Fruit fly (Drosophila melanogaster) whole organism, embryonic: Measurements from ENCODE around the gene CG32259.

Experiments
- Atf3 ChIP-seq: fragments of 200-800 bp; sonication (Bioruptor generic); optimal IDR thresholded peaks from 3 replicates; lab custom pipeline; 2016; ENCODE audit warnings: missing biosample characterization, missing genetic modification characterization
- B-H2 ChIP-seq: fragments of 200-800 bp; sonication (Bioruptor generic); optimal IDR thresholded peaks from 2 replicates; lab custom pipeline; 2018; ENCODE audit warnings: missing biosample characterization, mild to moderate bottlenecking, missing genetic modification characterization
- CG10267 ChIP-seq: fragments of 200-800 bp; sonication (Bioruptor generic); optimal IDR thresholded peaks from 2 replicates; lab custom pipeline; 2018; ENCODE audit warnings: missing biosample characterization, mild to moderate bottlenecking, missing genetic modification characterization, moderate library complexity
- CG10274 ChIP-seq: fragments of 200-800 bp; sonication (Bioruptor generic); optimal IDR thresholded peaks from 3 replicates; lab custom pipeline; 2017; ENCODE audit warnings: missing biosample characterization, mild to moderate bottlenecking, missing genetic modification characterization
- CG10959 ChIP-seq: fragments of 200-800 bp; sonication (Bioruptor generic); IDR thresholded peaks from 2 replicates; pipeline ENCODE4 v1.3.6; 2022; ENCODE audit warnings: missing biosample characterization, missing genetic modification characterization
- CG10979 ChIP-seq: fragments of 200-800 bp; sonication (Bioruptor generic); optimal IDR thresholded peaks from 2 replicates; lab custom pipeline; 2018; ENCODE audit warnings: missing biosample characterization, mild to moderate bottlenecking, missing genetic modification characterization, moderate library complexity
- CG14860 ChIP-seq: fragments of 200-800 bp; sonication (Bioruptor generic); IDR thresholded peaks from 3 replicates; pipeline ENCODE4 v1.3.6; 2022; ENCODE audit warnings: missing biosample characterization, missing genetic modification characterization; ENCODE audit not compliant: partially characterized antibody
- CG14965 ChIP-seq: fragments of 200-800 bp; sonication (Bioruptor generic); optimal IDR thresholded peaks from 2 replicates; lab custom pipeline; 2016; ENCODE audit warnings: missing biosample characterization, missing genetic modification characterization, borderline replicate concordance
- CG1529 ChIP-seq: fragments of 200-800 bp; sonication (Bioruptor generic); optimal IDR thresholded peaks from 3 replicates; lab custom pipeline; 2018; ENCODE audit warnings: missing biosample characterization, missing genetic modification characterization
- CG17568 ChIP-seq: fragments of 200-800 bp; sonication (Bioruptor generic); optimal IDR thresholded peaks from 2 replicates; lab custom pipeline; 2018; ENCODE audit warnings: missing biosample characterization, mild to moderate bottlenecking, missing genetic modification characterization, moderate library complexity
- CG18476 ChIP-seq: fragments of 200-800 bp; sonication (Bioruptor generic); optimal IDR thresholded peaks from 2 replicates; lab custom pipeline; 2016; ENCODE audit warnings: missing biosample characterization, mild to moderate bottlenecking, missing genetic modification characterization
- CG2199 ChIP-seq: fragments of 200-800 bp; sonication (Bioruptor generic); IDR thresholded peaks from 3 replicates; pipeline ENCODE4 v1.3.6; 2022; ENCODE audit warnings: missing biosample characterization, missing genetic modification characterization
- CG2678 ChIP-seq: fragments of 200-800 bp; sonication (Bioruptor generic); optimal IDR thresholded peaks from 3 replicates; lab custom pipeline; 2019; ENCODE audit warnings: missing biosample characterization, mild to moderate bottlenecking, missing genetic modification characterization, moderate library complexity
- CG2712 ChIP-seq: fragments of 200-800 bp; optimal IDR thresholded peaks from 3 replicates; lab custom pipeline; 2019; ENCODE audit warnings: missing biosample characterization, mild to moderate bottlenecking, missing genetic modification characterization, moderate library complexity
- CG31365 ChIP-seq: fragments of 200-800 bp; sonication (Bioruptor generic); optimal IDR thresholded peaks from 2 replicates; lab custom pipeline; 2018; ENCODE audit warnings: missing biosample characterization, mild to moderate bottlenecking, missing genetic modification characterization
- CG31388 ChIP-seq: fragments of 200-800 bp; sonication (Bioruptor generic); optimal IDR thresholded peaks from 2 replicates; lab custom pipeline; 2016; ENCODE audit warnings: missing biosample characterization, missing genetic modification characterization
- CG34422 ChIP-seq: fragments of 200-800 bp; sonication (Bioruptor generic); IDR thresholded peaks from 3 replicates; pipeline ENCODE4 v1.3.6; 2022; ENCODE audit warnings: missing biosample characterization, missing genetic modification characterization
- CG4424 ChIP-seq: fragments of 200-800 bp; sonication (Bioruptor generic); optimal IDR thresholded peaks from 3 replicates; lab custom pipeline; 2016; ENCODE audit warnings: missing biosample characterization, missing genetic modification characterization
- CG4730 ChIP-seq: fragments of 200-800 bp; sonication (Bioruptor generic); IDR thresholded peaks from 2 replicates; pipeline ENCODE4 v1.3.6; 2022; ENCODE audit warnings: missing biosample characterization, missing genetic modification characterization
- CG6689 ChIP-seq: fragments of 200-800 bp; sonication (Bioruptor generic); IDR thresholded peaks from 2 replicates; pipeline ENCODE4 v1.3.6; 2022; ENCODE audit warnings: missing biosample characterization, missing genetic modification characterization
- CG6791 ChIP-seq: fragments of 200-800 bp; sonication (Bioruptor generic); IDR thresholded peaks from 3 replicates; pipeline ENCODE4 v1.3.6; 2022; ENCODE audit warnings: missing biosample characterization, missing genetic modification characterization; ENCODE audit not compliant: partially characterized antibody
- CG9727 ChIP-seq: fragments of 200-800 bp; sonication (Bioruptor generic); optimal IDR thresholded peaks from 3 replicates; lab custom pipeline; 2017; ENCODE audit warnings: missing biosample characterization, mild to moderate bottlenecking, missing genetic modification characterization
- CG9932 ChIP-seq: fragments of 200-800 bp; sonication (Bioruptor generic); IDR thresholded peaks from 2 replicates; pipeline ENCODE4 v1.3.6; 2022; ENCODE audit warnings: missing biosample characterization, missing genetic modification characterization
- CHES-1-like ChIP-seq: fragments of 200-800 bp; sonication (Bioruptor generic); optimal IDR thresholded peaks from 2 replicates; lab custom pipeline; 2016; ENCODE audit warnings: missing biosample characterization, missing genetic modification characterization
- Chrac-16 ChIP-seq: fragments of 200-800 bp; sonication (Bioruptor generic); optimal IDR thresholded peaks from 3 replicates; lab custom pipeline; 2016; ENCODE audit warnings: missing biosample characterization, missing genetic modification characterization
- D19B ChIP-seq: fragments of 200-800 bp; sonication (Bioruptor generic); optimal IDR thresholded peaks from 2 replicates; lab custom pipeline; 2017; ENCODE audit warnings: missing biosample characterization, mild to moderate bottlenecking, missing genetic modification characterization
- Dip2 ChIP-seq: fragments of 200-800 bp; sonication (Bioruptor generic); IDR thresholded peaks from 2 replicates; pipeline ENCODE4 v1.3.6; 2022; ENCODE audit warnings: missing biosample characterization, missing genetic modification characterization
- Dip3 ChIP-seq: fragments of 200-800 bp; sonication (Bioruptor generic); optimal IDR thresholded peaks from 3 replicates; lab custom pipeline; 2016; ENCODE audit warnings: missing biosample characterization, missing genetic modification characterization
- Gsc ChIP-seq: fragments of 200-800 bp; sonication (Bioruptor generic); IDR thresholded peaks from 2 replicates; pipeline ENCODE4 v1.3.6; 2022; ENCODE audit warnings: missing biosample characterization, missing genetic modification characterization
- HLH54F ChIP-seq: fragments of 200-800 bp; sonication (Bioruptor generic); optimal IDR thresholded peaks from 3 replicates; lab custom pipeline; 2016; ENCODE audit warnings: missing biosample characterization, missing genetic modification characterization
- Lhr ChIP-seq: fragments of 200-800 bp; sonication (Bioruptor generic); optimal IDR thresholded peaks from 3 replicates; lab custom pipeline; 2017; ENCODE audit warnings: mild to moderate bottlenecking, missing biosample characterization, missing genetic modification reagents, missing genetic modification characterization
- Lim3 ChIP-seq: fragments of 200-800 bp; sonication (Bioruptor generic); IDR thresholded peaks from 2 replicates; pipeline ENCODE4 v1.3.6; 2022; ENCODE audit warnings: missing biosample characterization, missing genetic modification characterization
- Ptx1 ChIP-seq: fragments of 200-800 bp; sonication (Bioruptor generic); IDR thresholded peaks from 2 replicates; pipeline ENCODE4 v1.3.6; 2022; ENCODE audit warnings: missing biosample characterization, missing genetic modification characterization
- Stat92E ChIP-seq, 3 experiments: fragments of >200 bp in 2 of 3; fragments of 200-800 bp in 1 of 3; sonication (Bioruptor generic) in 1 of 3; optimal IDR thresholded peaks; 2 replicates each; lab custom pipeline; 2017 to 2019; ENCODE audit warnings: missing biosample characterization in 3 of 3, missing genetic modification characterization in 3 of 3, mild to moderate bottlenecking in 1 of 3, moderate library complexity in 1 of 3
- TFAM ChIP-seq: fragments of 200-800 bp; sonication (Bioruptor generic); optimal IDR thresholded peaks from 2 replicates; lab custom pipeline; 2017; ENCODE audit warnings: missing biosample characterization, missing genetic modification characterization, inconsistent platforms
- ash1 ChIP-seq: fragments of 200-800 bp; sonication (Bioruptor generic); optimal IDR thresholded peaks from 2 replicates; lab custom pipeline; 2018; ENCODE audit warnings: missing biosample characterization, mild to moderate bottlenecking, missing genetic modification characterization
- fd102C ChIP-seq: fragments of 200-800 bp; sonication (Bioruptor generic); optimal IDR thresholded peaks from 2 replicates; lab custom pipeline; 2018; ENCODE audit warnings: missing biosample characterization, mild to moderate bottlenecking, missing genetic modification characterization, moderate library complexity
- ftz-f1 ChIP-seq: fragments of 200-800 bp; sonication (Bioruptor generic); optimal IDR thresholded peaks from 2 replicates; lab custom pipeline; 2016; ENCODE audit warnings: missing biosample characterization, missing genetic modification characterization
- grau ChIP-seq: fragments of 200-800 bp; optimal IDR thresholded peaks from 3 replicates; lab custom pipeline; 2019; ENCODE audit warnings: missing biosample characterization, mild to moderate bottlenecking, missing genetic modification characterization, moderate library complexity
- jigr1 ChIP-seq: fragments of 200-800 bp; sonication (Bioruptor generic); IDR thresholded peaks from 3 replicates; pipeline ENCODE4 v1.3.6; 2022; ENCODE audit warnings: missing biosample characterization, missing genetic modification characterization
- kah ChIP-seq: fragments of 200-800 bp; sonication (Bioruptor generic); optimal IDR thresholded peaks from 2 replicates; lab custom pipeline; 2018; ENCODE audit warnings: missing biosample characterization, mild to moderate bottlenecking, missing genetic modification characterization
- lab ChIP-seq: fragments of 200-800 bp; sonication (Bioruptor generic); optimal IDR thresholded peaks from 3 replicates; lab custom pipeline; 2017; ENCODE audit warnings: missing biosample characterization, missing genetic modification characterization, mild to moderate bottlenecking, moderate library complexity, missing genetic modification reagents
- mam ChIP-seq: fragments of 200-800 bp; sonication (Bioruptor generic); optimal IDR thresholded peaks from 3 replicates; lab custom pipeline; 2016; ENCODE audit warnings: missing biosample characterization, missing genetic modification characterization
- prd ChIP-seq, 3 experiments: fragments of >200 bp in 2 of 3; fragments of 200-800 bp in 1 of 3; sonication (Bioruptor generic) in 1 of 3; optimal IDR thresholded peaks in 2 of 3; IDR thresholded peaks in 1 of 3; 2 replicates in 2 of 3; 3 replicates in 1 of 3; pipeline versions ENCODE4 v1.3.6 to Lab custom; 2017 to 2022; ENCODE audit warnings: missing biosample characterization in 1 of 3, missing genetic modification characterization in 1 of 3
- slou ChIP-seq: fragments of 200-800 bp; sonication (Bioruptor generic); optimal IDR thresholded peaks from 3 replicates; lab custom pipeline; 2016; ENCODE audit warnings: missing biosample characterization, missing genetic modification characterization
- tll ChIP-seq, 2 experiments: fragments of 200-800 bp in 1 of 2; fragments of >200 bp in 1 of 2; sonication (Bioruptor generic) in 1 of 2; optimal IDR thresholded peaks; 2 replicates each; lab custom pipeline; 2017 to 2019; ENCODE audit warnings: missing biosample characterization in 2 of 2, missing genetic modification characterization in 2 of 2, mild to moderate bottlenecking in 1 of 2, moderate library complexity in 1 of 2
- zen2 ChIP-seq: fragments of 200-800 bp; sonication (Bioruptor generic); IDR thresholded peaks from 3 replicates; pipeline ENCODE4 v1.3.6; 2022; ENCODE audit warnings: missing biosample characterization, missing genetic modification characterization; ENCODE audit not compliant: partially characterized antibody
- zfh1 ChIP-seq: fragments of 200-800 bp; sonication (Bioruptor generic); IDR thresholded peaks from 3 replicates; pipeline ENCODE4 v1.3.6; 2022; ENCODE audit warnings: missing biosample characterization, missing genetic modification characterization

The CG32259 gene

DNA sequence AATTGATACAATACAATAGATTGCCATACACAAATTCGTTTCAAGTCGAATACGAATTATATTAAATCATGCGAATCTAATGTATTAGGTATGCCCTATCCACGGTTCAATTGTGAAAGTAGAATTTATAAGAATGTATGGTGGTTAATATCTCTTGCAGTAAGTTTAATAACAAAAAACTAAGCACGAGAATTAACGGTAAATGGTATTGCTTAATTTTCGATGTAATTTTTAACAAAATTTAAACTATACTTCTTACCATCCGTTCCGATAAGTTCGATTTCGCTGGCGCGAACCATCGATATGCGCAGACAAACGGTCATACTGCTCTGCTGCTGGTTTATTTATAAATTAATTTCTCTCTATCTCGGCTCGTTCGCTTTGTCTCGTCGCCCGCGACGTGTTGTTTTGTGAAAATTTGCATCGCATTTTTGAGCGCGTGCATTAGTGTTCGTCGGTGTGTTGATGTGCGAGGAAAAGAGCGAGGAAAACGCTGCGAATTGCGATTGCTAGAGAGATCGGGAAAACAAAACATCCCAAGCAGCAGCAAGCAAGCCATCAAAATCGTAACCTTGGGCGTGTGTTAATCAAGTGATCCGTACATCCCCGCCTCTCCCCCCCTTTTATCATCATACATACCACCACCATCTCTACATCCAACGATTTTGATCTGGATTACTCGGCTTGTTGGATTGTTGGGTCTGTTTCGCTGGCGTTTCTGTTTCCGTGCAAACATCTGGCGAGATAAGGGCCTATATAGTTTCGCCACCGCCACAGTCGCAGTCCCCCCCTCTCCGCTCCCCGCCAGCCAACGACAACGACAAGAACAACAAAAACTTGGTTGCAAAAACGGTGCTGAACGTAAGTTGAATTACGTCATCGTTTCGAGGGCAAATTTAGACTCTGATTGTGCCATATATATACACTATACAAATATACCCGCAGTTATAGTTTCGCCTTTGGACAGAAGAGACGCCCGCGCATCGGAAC is 34.4 kb downstream of the CG32259 start, which contains the start of gene Fit1 (continued):
- TF ChIP-seq CHES-1-like (GFP tag; lab: Kevin White, UChicago) (no peak), D19B (no peak), B-H2 (GFP tag; lab: Kevin White, UChicago) (no peak), Lhr (GFP tag; lab: Kevin White, UChicago) (no peak), CG14965 (GFP tag; lab: Kevin White, UChicago) (no peak), CG2712 (tag; lab: Kevin White, UChicago) (no peak), lab (GFP tag; lab: Kevin White, UChicago) (peak; percentile 59), CG4730 (GFP tag; lab: Robert Waterston, UW) (no peak), CG4424 (GFP tag; lab: Kevin White, UChicago) (no peak), slou (GFP tag; lab: Kevin White, UChicago) (no peak), tll (GFP tag; optimal IDR thresholded peaks at IDR 0.05; lab: Kevin White, UChicago) (no peak), CG9727 (GFP tag; lab: Kevin White, UChicago) (no peak), CG10267 (tag; lab: Kevin White, UChicago) (no peak), Dip2 (no peak), CG34422 (GFP tag; lab: Robert Waterston, UW) (peak; percentile 55; the same call in 1 of the 3 replicates), ash1 (no peak), CG14860 (GFP tag; lab: Robert Waterston, UW) (peak; percentile 40; the same call in 2 of the 3 replicates), zen2 (GFP tag; lab: Robert Waterston, UW) (peak; percentile 33; the same call in 1 of the 3 replicates), CG2199 (GFP tag; lab: Robert Waterston, UW) (no peak), CG6791 (GFP tag; lab: Robert Waterston, UW) (peak; percentile 73), Dip3 (GFP tag; lab: Kevin White, UChicago) (no peak), Ptx1 (no peak), jigr1 (GFP tag; lab: Robert Waterston, UW) (no peak), Lim3 (GFP tag; lab: Robert Waterston, UW) (no peak), grau (no peak), kah (GFP tag; lab: Kevin White, UChicago) (no peak), CG6689 (GFP tag; lab: Robert Waterston, UW) (no peak), Stat92E (GFP tag; optimal IDR thresholded peaks at IDR 0.05; lab: Kevin White, UChicago) (no peak), CG17568 (no peak), prd (optimal IDR thresholded peaks at IDR 0.05; lab: Kevin White, UChicago) (no peak), prd (GFP tag; IDR thresholded peaks at IDR 0.05; lab: Robert Waterston, UW) (no peak), CG18476 (GFP tag; lab: Kevin White, UChicago) (no peak), Atf3 (peak; percentile 31), CG10979 (tag; lab: Kevin White, UChicago) (peak; percentile 3), CG10959 (GFP tag; lab: Robert Waterston, UW) (no peak), CG1529 (GFP tag; lab: Kevin White, UChicago) (no peak), HLH54F (GFP tag; lab: Kevin White, UChicago) (no peak), Gsc (GFP tag; lab: Robert Waterston, UW) (no peak), ftz-f1 (GFP tag; lab: Kevin White, UChicago) (peak; percentile 95), CG31365 (tag; lab: Kevin White, UChicago) (peak; percentile 14), CG31388 (GFP tag; lab: Kevin White, UChicago) (no peak), zfh1 (GFP tag; lab: Robert Waterston, UW) (no peak), CG9932 (GFP tag; lab: Robert Waterston, UW) (no peak), CG2678 (tag; lab: Kevin White, UChicago) (peak; percentile 14), CG10274 (GFP tag; lab: Kevin White, UChicago) (no peak), mam (GFP tag; lab: Kevin White, UChicago) (no peak), TFAM (no peak), fd102C (GFP tag; lab: Kevin White, UChicago) (no peak), Chrac-16 (GFP tag; lab: Kevin White, UChicago) (no peak)
